Worm (Caenorhabditis elegans) whole organism, mixed stage, embryonic: ENCODE results near the gene sri-57.

Experiments used
- blmp-1 ChIP-seq: fragments of 150-350 bp; optimal IDR thresholded peaks from 2 replicates; lab custom pipeline; 2014; ENCODE audit warnings: missing biosample characterization, missing genetic modification characterization
- ces-1 ChIP-seq: fragments of 150-350 bp; optimal IDR thresholded peaks from 2 replicates; lab custom pipeline; 2014; ENCODE audit warnings: missing biosample characterization, missing genetic modification reagents, missing genetic modification characterization
- hlh-1 ChIP-seq: fragments of 150-350 bp; optimal IDR thresholded peaks from 2 replicates; lab custom pipeline; 2014; ENCODE audit warnings: missing biosample characterization, missing genetic modification reagents, missing genetic modification characterization
- lin-13 ChIP-seq: fragments of 150-350 bp; optimal IDR thresholded peaks from 2 replicates; lab custom pipeline; 2014; ENCODE audit warnings: missing biosample characterization, missing genetic modification characterization
- lsy-2 ChIP-seq: fragments of 150-350 bp; optimal IDR thresholded peaks from 2 replicates; lab custom pipeline; 2014; ENCODE audit warnings: missing biosample characterization, missing genetic modification characterization
- nhr-237 ChIP-seq: fragments of 150-350 bp; optimal IDR thresholded peaks from 2 replicates; lab custom pipeline; 2014; ENCODE audit warnings: missing biosample characterization, missing genetic modification characterization
- nhr-28 ChIP-seq: fragments of 150-350 bp; optimal IDR thresholded peaks from 2 replicates; lab custom pipeline; 2014; ENCODE audit warnings: missing biosample characterization, missing genetic modification characterization
- snpc-4 ChIP-seq: fragments of 150-350 bp; optimal IDR thresholded peaks from 2 replicates; lab custom pipeline; 2014; ENCODE audit warnings: missing biosample characterization, missing genetic modification characterization
- unc-120 ChIP-seq: sonication (generic microtip); optimal IDR thresholded peaks from 2 replicates; lab custom pipeline; 2017; ENCODE audit warnings: missing genetic modification characterization, missing compliant biosample characterization; ENCODE audit not compliant: poor library complexity, severe bottlenecking
- unc-62 ChIP-seq: fragments of 150-350 bp; optimal IDR thresholded peaks from 2 replicates; lab custom pipeline; 2014; ENCODE audit warnings: missing biosample characterization, missing genetic modification reagents, missing genetic modification characterization

DNA sequence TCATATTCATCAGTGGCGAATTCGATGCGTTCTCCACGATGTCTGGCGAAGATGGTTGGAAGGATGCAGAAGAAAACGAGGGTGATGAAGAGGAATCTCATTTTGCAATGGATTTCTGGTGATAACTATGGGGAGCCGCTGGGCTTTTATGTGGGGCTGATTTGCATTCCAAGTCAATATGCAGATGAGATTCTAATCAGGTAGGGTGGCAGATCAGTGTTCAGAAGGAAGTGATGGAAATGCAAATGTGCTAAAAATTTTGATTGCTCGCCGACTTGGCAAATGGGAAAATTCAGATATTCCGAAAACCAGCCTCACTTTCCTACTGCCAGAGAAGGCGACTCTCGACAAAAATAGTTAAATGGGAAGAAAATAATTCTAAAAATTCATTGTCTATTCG lies 17.9 kb upstream of the sri-57 start, which contains the start of gene nspf-3:
- no peak for TF ChIP-seq lin-13
- no peak for TF ChIP-seq hlh-1 (tag; lab: Kevin White, UChicago)
- no peak for TF ChIP-seq nhr-28
- no peak for TF ChIP-seq unc-120 (tag; lab: Kevin White, UChicago)
- TF ChIP-seq nhr-237 = no peak
- no peak for TF ChIP-seq unc-62 (GFP tag; lab: Kevin White, UChicago)
- TF ChIP-seq snpc-4 (tag; lab: Kevin White, UChicago) = no peak
- no peak for TF ChIP-seq ces-1 (GFP tag; lab: Kevin White, UChicago)
- TF ChIP-seq lsy-2 (tag; lab: Kevin White, UChicago) = no peak
- TF ChIP-seq blmp-1 (tag; lab: Kevin White, UChicago) = no peak
